Worm (Caenorhabditis elegans) whole organism, early embryonic: Measurements from ENCODE around the gene D1054.5.

Experiments used
- B0310.2 ChIP-seq: sonication (generic microtip); optimal IDR thresholded peaks from 2 replicates; lab custom pipeline; 2016; ENCODE audit warnings: mild to moderate bottlenecking, missing genetic modification characterization, missing compliant biosample characterization
- F13C5.2 ChIP-seq: sonication (generic microtip); optimal IDR thresholded peaks from 2 replicates; lab custom pipeline; 2017; ENCODE audit warnings: mild to moderate bottlenecking, missing genetic modification characterization, inconsistent platforms, missing compliant biosample characterization
- aly-1 ChIP-seq: sonication (generic microtip); optimal IDR thresholded peaks from 2 replicates; lab custom pipeline; 2016; ENCODE audit warnings: missing genetic modification characterization, missing compliant biosample characterization
- ama-1 ChIP-seq: fragments of 150-350 bp; optimal IDR thresholded peaks from 2 replicates; lab custom pipeline; 2014
- ceh-13 ChIP-seq: fragments of 200-800 bp; sonication (Bioruptor generic); optimal IDR thresholded peaks from 2 replicates; lab custom pipeline; 2018; ENCODE audit warnings: mild to moderate bottlenecking, missing genetic modification characterization, missing compliant biosample characterization
- ceh-36 ChIP-seq: sonication (generic microtip); optimal IDR thresholded peaks from 2 replicates; lab custom pipeline; 2016; ENCODE audit warnings: missing genetic modification characterization, inconsistent platforms, missing compliant biosample characterization
- ets-7 ChIP-seq: sonication (generic microtip); optimal IDR thresholded peaks from 2 replicates; lab custom pipeline; 2016; ENCODE audit warnings: missing genotype, missing genetic modification characterization, missing compliant biosample characterization
- flt-1 ChIP-seq: fragments of 200-800 bp; sonication (Bioruptor generic); IDR thresholded peaks from 2 replicates; pipeline ENCODE4 v1.3.6; 2022; ENCODE audit warnings: missing genetic modification characterization, missing compliant biosample characterization
- hmbx-1 ChIP-seq: sonication (generic microtip); optimal IDR thresholded peaks from 2 replicates; lab custom pipeline; 2016; ENCODE audit warnings: mild to moderate bottlenecking, missing genetic modification characterization, missing compliant biosample characterization
- hmg-4 ChIP-seq: fragments of 200-800 bp; sonication (Bioruptor generic); optimal IDR thresholded peaks from 2 replicates; lab custom pipeline; 2018; ENCODE audit warnings: mild to moderate bottlenecking, missing genetic modification characterization, missing compliant biosample characterization
- hnd-1 ChIP-seq: sonication (generic microtip); optimal IDR thresholded peaks from 2 replicates; lab custom pipeline; 2016; ENCODE audit warnings: missing genetic modification characterization, missing compliant biosample characterization
- pes-1 ChIP-seq: fragments of 200-800 bp; sonication (Bioruptor generic); IDR thresholded peaks from 2 replicates; pipeline ENCODE4 v1.3.6; 2022; ENCODE audit warnings: missing genetic modification reagents, missing genetic modification characterization, missing compliant biosample characterization
- scrt-1 ChIP-seq: fragments of 200-800 bp; sonication (Bioruptor generic); IDR thresholded peaks from 2 replicates; pipeline ENCODE4 v1.3.6; 2022; ENCODE audit warnings: missing genetic modification characterization, missing compliant biosample characterization
- sea-1 ChIP-seq: fragments of 200-800 bp; sonication (Bioruptor generic); conservative IDR thresholded peaks from 2 replicates; pipeline ENCODE4 v1.3.6; 2022; ENCODE audit warnings: missing genetic modification characterization, missing compliant biosample characterization
- tbx-11 ChIP-seq: fragments of 200-800 bp; sonication (Bioruptor generic); IDR thresholded peaks from 2 replicates; pipeline ENCODE4 v1.3.6; 2022; ENCODE audit warnings: missing genetic modification characterization, missing compliant biosample characterization
- tbx-37 ChIP-seq: fragments of 200-800 bp; sonication (Bioruptor generic); conservative IDR thresholded peaks from 2 replicates; pipeline ENCODE4 v1.3.6; 2022; ENCODE audit warnings: missing genetic modification reagents, missing genetic modification characterization, missing compliant biosample characterization
- tra-4 ChIP-seq: sonication (generic microtip); optimal IDR thresholded peaks from 2 replicates; lab custom pipeline; 2017; ENCODE audit warnings: missing genetic modification characterization, missing compliant biosample characterization

D1054.5 gene

DNA sequence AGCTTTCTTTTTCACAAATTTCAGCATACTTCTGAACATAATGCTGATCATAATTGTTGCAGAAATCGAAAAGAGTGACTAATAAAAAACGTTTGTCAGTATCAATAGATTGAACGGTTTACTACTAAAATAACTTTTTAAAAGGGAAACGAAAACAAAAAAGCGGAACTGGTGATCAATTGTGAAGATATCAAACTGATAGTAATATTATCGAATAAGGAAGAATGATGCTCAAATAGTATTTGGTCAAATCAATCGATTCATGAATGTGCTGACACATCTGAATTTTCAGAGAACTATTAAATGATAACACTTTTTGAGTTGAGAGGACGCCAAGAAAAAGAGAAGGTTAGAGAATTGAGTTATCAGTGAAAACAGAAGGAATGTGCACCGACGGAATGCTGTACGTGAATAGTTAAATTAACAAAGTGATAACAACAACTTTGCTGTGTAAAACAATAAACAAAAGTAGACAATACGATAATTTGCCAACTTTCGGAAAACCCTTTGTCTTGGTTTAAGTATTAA lies at the start of gene D1054.5:
Gene D1054.5, minus strand, starts transcription at position 51 of the 528 bp plus-strand sequence.
- TF ChIP-seq aly-1 (tag; lab: Kevin White, UChicago) (no peak), flt-1 (GFP tag; lab: Robert Waterston, UW) (no peak), tra-4 (tag; lab: Kevin White, UChicago) (no peak)

DNA sequence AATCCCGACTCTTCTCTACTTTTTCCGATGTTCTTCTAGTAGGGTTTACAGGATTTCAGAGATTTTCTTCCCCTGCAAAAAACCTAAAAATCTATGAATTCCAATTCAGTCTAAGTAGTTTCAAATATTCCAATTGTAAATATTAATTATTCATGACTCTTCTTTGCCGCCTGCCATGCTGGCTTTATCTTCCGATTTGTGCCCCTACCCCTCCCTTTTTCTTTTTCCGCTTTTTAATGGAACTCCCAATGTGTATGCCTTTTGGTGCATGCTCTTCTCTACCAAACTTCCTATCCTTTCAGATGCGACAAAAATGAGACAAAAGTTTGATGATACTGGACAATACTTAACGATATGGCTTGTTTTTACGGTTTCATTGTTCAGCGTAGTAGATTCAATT lies 48.3 kb upstream of the D1054.5 start, which contains the start of gene nrx-1:
Gene nrx-1, plus strand, starts transcription at position 301 of the 400 bp plus-strand sequence.
- TF ChIP-seq B0310.2 (no peak), ceh-13 (GFP tag; lab: Kevin White, UChicago) (no peak), ceh-36 (tag; lab: Kevin White, UChicago) (no peak), F13C5.2 (tag; lab: Kevin White, UChicago) (no peak), ets-7 (no peak), pes-1 (no peak), ama-1 (lab: Kevin White, UChicago) (no peak), sea-1 (GFP tag; lab: Robert Waterston, UW) (no peak), hmbx-1 (no peak), scrt-1 (GFP tag; lab: Robert Waterston, UW) (no peak), tbx-11 (GFP tag; lab: Robert Waterston, UW) (no peak), tbx-37 (GFP tag; lab: Robert Waterston, UW) (no peak), flt-1 (GFP tag; lab: Robert Waterston, UW) (no peak), aly-1 (tag; lab: Kevin White, UChicago) (no peak), hmg-4 (GFP tag; lab: Kevin White, UChicago) (no peak), tra-4 (tag; lab: Kevin White, UChicago) (no peak), hnd-1 (tag; lab: Kevin White, UChicago) (no peak)

DNA sequence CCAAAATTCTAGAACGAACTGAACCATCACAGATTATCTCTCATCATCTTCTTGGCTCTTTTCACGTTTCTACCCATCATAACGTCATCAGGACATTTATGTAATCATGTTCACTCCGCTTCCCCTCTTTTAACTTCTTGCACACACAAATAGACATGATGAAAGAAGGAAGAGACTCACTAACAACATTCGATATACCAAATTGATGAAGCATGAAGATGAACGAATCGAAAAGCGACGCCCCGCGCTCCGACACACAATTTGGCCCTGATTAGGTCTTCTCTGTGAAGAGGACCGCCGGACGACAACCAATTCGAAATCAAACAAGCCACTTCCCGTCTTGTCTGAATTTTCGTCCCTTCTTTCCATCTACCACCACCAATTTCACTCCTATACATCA lies 42.1 kb upstream of the D1054.5 start:
- TF ChIP-seq hnd-1 (tag; lab: Kevin White, UChicago) (no peak), flt-1 (GFP tag; lab: Robert Waterston, UW) (no peak), pes-1 (no peak), ama-1 (lab: Kevin White, UChicago) (no peak), B0310.2 (no peak), ceh-36 (tag; lab: Kevin White, UChicago) (no peak), hmg-4 (GFP tag; lab: Kevin White, UChicago) (no peak), scrt-1 (GFP tag; lab: Robert Waterston, UW) (no peak), tra-4 (tag; lab: Kevin White, UChicago) (no peak), hmbx-1 (no peak), tbx-37 (GFP tag; lab: Robert Waterston, UW) (no peak), sea-1 (GFP tag; lab: Robert Waterston, UW) (no peak), tbx-11 (GFP tag; lab: Robert Waterston, UW) (no peak), F13C5.2 (tag; lab: Kevin White, UChicago) (no peak), ceh-13 (GFP tag; lab: Kevin White, UChicago) (no peak), aly-1 (tag; lab: Kevin White, UChicago) (no peak)

DNA sequence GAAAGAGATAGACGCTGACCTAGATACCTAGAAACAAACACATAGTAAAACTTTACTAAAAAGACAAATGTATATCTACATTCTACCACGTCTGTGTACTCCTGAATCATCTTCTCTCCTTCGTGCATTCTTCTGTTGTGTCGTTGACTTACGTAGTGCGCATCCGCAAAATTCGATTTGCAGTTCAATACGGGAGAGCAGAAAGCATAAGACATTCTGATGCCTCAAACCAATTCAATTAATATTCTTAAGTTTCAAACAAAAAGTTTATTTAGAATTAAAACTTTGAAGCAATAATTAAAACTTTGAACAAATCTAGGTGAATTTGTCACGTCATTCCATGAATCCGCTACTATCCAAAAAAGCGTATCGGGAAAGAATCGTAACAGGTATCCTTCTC lies 40.5 kb upstream of the D1054.5 start:
- TF ChIP-seq ceh-36 (tag; lab: Kevin White, UChicago) (no peak), scrt-1 (GFP tag; lab: Robert Waterston, UW) (no peak)

DNA sequence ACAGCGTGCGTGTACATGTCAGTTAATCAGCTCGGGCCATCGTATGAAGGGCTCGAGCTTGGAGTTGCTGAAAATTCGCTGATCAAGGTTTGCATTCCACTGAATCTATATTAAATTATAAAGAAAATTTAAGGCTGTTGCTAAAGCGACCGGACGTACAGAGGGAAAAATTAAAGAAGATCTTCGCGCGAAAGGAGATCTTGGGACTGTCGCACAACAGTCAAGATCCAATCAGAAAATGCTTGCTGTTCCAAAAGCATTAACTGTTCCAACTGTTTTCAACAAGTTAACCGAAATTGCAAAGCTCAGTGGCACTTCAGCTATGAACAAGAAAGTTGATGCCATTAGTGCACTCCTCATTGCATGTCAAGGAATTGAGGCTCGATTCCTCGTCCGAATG lies 38.0 kb upstream of the D1054.5 start:
- TF ChIP-seq tra-4 (tag; lab: Kevin White, UChicago) (no peak), ama-1 (lab: Kevin White, UChicago) (no peak), tbx-37 (GFP tag; lab: Robert Waterston, UW) (no peak), ceh-36 (tag; lab: Kevin White, UChicago) (no peak), hnd-1 (tag; lab: Kevin White, UChicago) (no peak), aly-1 (tag; lab: Kevin White, UChicago) (no peak), F13C5.2 (tag; lab: Kevin White, UChicago) (no peak), B0310.2 (no peak), flt-1 (GFP tag; lab: Robert Waterston, UW) (no peak), hmbx-1 (no peak), hmg-4 (GFP tag; lab: Kevin White, UChicago) (no peak), scrt-1 (GFP tag; lab: Robert Waterston, UW) (no peak), pes-1 (no peak), ets-7 (no peak), ceh-13 (GFP tag; lab: Kevin White, UChicago) (no peak)

DNA sequence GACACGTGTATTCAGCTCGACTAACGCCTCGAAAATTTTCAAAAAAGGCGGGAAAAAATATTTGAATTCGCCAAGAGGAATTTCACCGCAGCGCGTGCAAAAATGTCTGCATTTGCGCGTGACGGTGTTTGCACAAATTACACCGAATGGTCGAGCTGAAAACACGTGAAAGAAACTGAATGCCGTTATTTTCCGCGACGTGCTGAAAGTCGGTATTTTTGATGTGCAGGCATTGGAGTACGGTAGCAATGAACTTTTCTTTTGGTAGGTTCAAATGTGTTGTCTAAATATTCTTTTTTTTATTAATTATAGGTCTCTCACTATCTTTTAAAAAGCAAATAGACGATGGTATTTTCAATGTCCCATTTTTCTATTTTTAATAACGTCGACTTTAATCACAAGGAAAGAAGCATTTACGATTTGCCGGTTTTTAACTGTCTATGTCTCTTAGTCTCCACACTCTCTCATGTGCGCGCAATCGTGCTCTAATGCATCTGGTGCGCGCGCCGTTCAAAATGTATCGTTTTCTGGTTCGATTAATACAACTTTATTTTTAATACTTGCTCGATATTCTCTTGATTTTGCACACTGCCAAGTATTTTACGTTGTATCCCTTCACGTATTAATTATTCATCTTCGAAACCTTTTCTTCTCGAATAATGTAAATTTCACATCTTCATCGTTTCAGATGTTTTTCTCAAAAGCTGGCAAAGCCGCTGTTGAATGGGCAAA lies 37.2 kb upstream of the D1054.5 start, which contains the start of the genes C29A12.1 and lig-1:
Gene C29A12.1, minus strand, starts transcription at position 63 of the 732 bp plus-strand sequence.
Gene lig-1, plus strand, starts transcription at position 682 of the 732 bp plus-strand sequence.
- TF ChIP-seq ama-1 (lab: Kevin White, UChicago) = no peak
- no peak for TF ChIP-seq sea-1 (GFP tag; lab: Robert Waterston, UW)
- TF ChIP-seq scrt-1 (GFP tag; lab: Robert Waterston, UW) = no peak

DNA sequence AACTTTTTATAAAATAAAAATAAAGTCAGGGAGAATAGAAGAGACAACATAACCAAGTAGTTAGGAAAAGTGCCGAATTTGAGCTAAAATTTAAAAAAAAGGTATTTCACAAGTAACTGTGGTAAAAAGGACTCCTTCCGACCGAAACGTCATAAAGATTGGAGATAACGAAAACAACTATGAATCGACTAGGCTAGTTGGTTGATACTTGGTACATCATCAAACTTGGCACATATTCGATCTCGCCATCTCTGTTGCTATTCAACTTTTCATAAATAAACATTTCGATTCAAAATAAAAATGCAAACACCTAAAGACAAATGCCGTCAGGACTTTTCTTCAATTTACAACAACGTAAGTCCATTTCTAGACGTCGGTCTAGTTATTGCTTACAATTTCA lies 35.4 kb upstream of the D1054.5 start, which contains the start of gene C29A12.22:
Gene C29A12.22, plus strand, starts transcription at position 301 of the 400 bp plus-strand sequence.
- no peak for TF ChIP-seq flt-1 (GFP tag; lab: Robert Waterston, UW)
- no peak for TF ChIP-seq scrt-1 (GFP tag; lab: Robert Waterston, UW)
- no peak for TF ChIP-seq hnd-1 (tag; lab: Kevin White, UChicago)
- TF ChIP-seq hmbx-1 = no peak
- no peak for TF ChIP-seq aly-1 (tag; lab: Kevin White, UChicago)
- no peak for TF ChIP-seq F13C5.2 (tag; lab: Kevin White, UChicago)
- TF ChIP-seq tbx-37 (GFP tag; lab: Robert Waterston, UW) = no peak
- no peak for TF ChIP-seq ama-1 (lab: Kevin White, UChicago)
- TF ChIP-seq pes-1 = no peak
- no peak for TF ChIP-seq tbx-11 (GFP tag; lab: Robert Waterston, UW)
- TF ChIP-seq tra-4 (tag; lab: Kevin White, UChicago) = no peak
